Worm (Caenorhabditis elegans): ENCODE data around the gene srj-20.
A peak's percentile ranks its signal among the peaks of the same experiment; 100 is the strongest.

The srj-20 gene

ce11 chrV:2573108-2573507, at the start of gene srj-20:
srj-20 (minus strand) TSS chrV:2573208.
- TF ChIP-seq Y48G9A.11 (GFP tag; IDR thresholded peaks at IDR 0.05) (no peak), F10B5.3 (tag; optimal IDR thresholded peaks at IDR 0.05) (no peak), skn-1 (tag; optimal IDR thresholded peaks at IDR 0.05) (no peak), dmd-8 (GFP tag; IDR thresholded peaks at IDR 0.05) (no peak), F44E2.7 (GFP tag; IDR thresholded peaks at IDR 0.05) (no peak), lsy-2 (tag; optimal IDR thresholded peaks at IDR 0.05) (no peak), zip-11 (GFP tag; IDR thresholded peaks at IDR 0.05) (no peak), ZK337.2 (GFP tag; IDR thresholded peaks at IDR 0.05) (no peak), madf-9 (GFP tag; conservative IDR thresholded peaks at IDR 0.05) (no peak), pqm-1 (tag; optimal IDR thresholded peaks at IDR 0.05) (no peak), snpc-4 (tag; optimal IDR thresholded peaks at IDR 0.05) (no peak), unc-62 (GFP tag; optimal IDR thresholded peaks at IDR 0.05 in 1 of 2) (no peak), unc-62 (tag; optimal IDR thresholded peaks at IDR 0.05) (no peak), spr-3 (GFP tag; optimal IDR thresholded peaks at IDR 0.05) (no peak), ceh-32 (tag; optimal IDR thresholded peaks at IDR 0.05; ENCODE audit: poor library complexity) (no peak), nhr-42 (GFP tag; IDR thresholded peaks at IDR 0.05) (no peak)

ce11 chrV:2621879-2622278, 48.9 kb upstream of the srj-20 start, which contains the start of gene srh-271:
srh-271 (minus strand) TSS chrV:2621979.
- TF ChIP-seq gei-8 (GFP tag; optimal IDR thresholded peaks at IDR 0.05) (no peak), T20F7.1 (GFP tag; optimal IDR thresholded peaks at IDR 0.05) (no peak), attf-4 (tag; optimal IDR thresholded peaks at IDR 0.05) (no peak), ceh-28 (tag; optimal IDR thresholded peaks at IDR 0.05) (no peak), mdt-29 (GFP tag; IDR thresholded peaks at IDR 0.05) (no peak), lim-7 (GFP tag; IDR thresholded peaks at IDR 0.05) (no peak), unc-39 (tag; optimal IDR thresholded peaks at IDR 0.05) (no peak), ceh-82 (tag; optimal IDR thresholded peaks at IDR 0.05) (no peak), nhr-6 (tag; optimal IDR thresholded peaks at IDR 0.05) (no peak)

ce11 chrV:2617499-2617898, 44.5 kb upstream of the srj-20 start:
- TF ChIP-seq aha-1 (tag) (peak; percentile 30), lin-15B (tag; optimal IDR thresholded peaks at IDR 0.05) (no peak), nhr-28 (tag; optimal IDR thresholded peaks at IDR 0.05) (peak; percentile 95)

- TF ChIP-seq tra-1 (GFP tag; IDR thresholded peaks at IDR 0.05), result peak; percentile 41; the same call in 1 of the 2 replicates
- TF ChIP-seq mdl-1 (tag; optimal IDR thresholded peaks at IDR 0.05), result peak; percentile 14 to 64
- no peak for TF ChIP-seq pha-4 (GFP tag; IDR thresholded peaks at IDR 0.05)
- peak; percentile 72 for TF ChIP-seq pha-4 (tag; optimal IDR thresholded peaks at IDR 0.05)
- no peak for TF ChIP-seq D1046.2 (GFP tag; IDR thresholded peaks at IDR 0.05)
- TF ChIP-seq hlh-11 (tag; optimal IDR thresholded peaks at IDR 0.05), result peak; percentile 90
- TF ChIP-seq dpl-1 (GFP tag; optimal IDR thresholded peaks at IDR 0.05), result peak; percentile 43
- no peak for TF ChIP-seq nhr-11 (tag; optimal IDR thresholded peaks at IDR 0.05)
- TF ChIP-seq ceh-20 (GFP tag; IDR thresholded peaks at IDR 0.05), result no peak
- TF ChIP-seq lsy-2 (tag; optimal IDR thresholded peaks at IDR 0.05), result peak in 1 of 2 experiments; percentile 1
- TF ChIP-seq dve-1 (tag; optimal IDR thresholded peaks at IDR 0.05; ENCODE audit: insufficient read depth), result peak; percentile 84
- TF ChIP-seq ztf-7 (tag; optimal IDR thresholded peaks at IDR 0.05), result no peak
- TF ChIP-seq unc-130 (GFP tag; optimal IDR thresholded peaks at IDR 0.05), result no peak
- TF ChIP-seq nhr-77 (tag; optimal IDR thresholded peaks at IDR 0.05), result peak; percentile 53
- 0 out of 2 replicates have a peak, but pooled peaks have one; percentile 23 for TF ChIP-seq hmg-1.1 (GFP tag; IDR thresholded peaks at IDR 0.05)
- TF ChIP-seq nhr-28 (tag; optimal IDR thresholded peaks at IDR 0.05), result peak; percentile 99
- TF ChIP-seq F10B5.3 (tag; optimal IDR thresholded peaks at IDR 0.05), result no peak
- no peak for TF ChIP-seq nhr-111 (GFP tag; optimal IDR thresholded peaks at IDR 0.05)
- TF ChIP-seq daf-16 (GFP tag; optimal IDR thresholded peaks at IDR 0.05), result peak in 1 of 2 experiments; percentile 26
- peak; percentile 77 for TF ChIP-seq daf-16 (tag; optimal IDR thresholded peaks at IDR 0.05)
- peak; percentile 83 for TF ChIP-seq hlh-30 (tag; optimal IDR thresholded peaks at IDR 0.05; ENCODE audit: insufficient read depth)
- TF ChIP-seq mes-2 (tag; optimal IDR thresholded peaks at IDR 0.05; ENCODE audit: poor library complexity, severe bottlenecking), result peak; percentile 57
- TF ChIP-seq nhr-48 (tag; optimal IDR thresholded peaks at IDR 0.05), result peak; percentile 61
- peak; percentile 48 for TF ChIP-seq nhr-6 (tag; optimal IDR thresholded peaks at IDR 0.05)
Observed at ce11 chrV:2614986-2615687, 42.1 kb upstream of the srj-20 start, which contains the start of gene F53E10.1. F53E10.1 (plus strand) TSS chrV:2615310.
